Worm (Caenorhabditis elegans) whole organism, late embryonic: Measurements from ENCODE around the gene srj-19.

ENCODE experiments used
- F13H6.1 ChIP-seq: sonication (generic microtip); optimal IDR thresholded peaks from 2 replicates; lab custom pipeline; 2016; ENCODE audit warnings: missing genetic modification characterization, missing compliant biosample characterization
- ama-1 ChIP-seq: fragments of 150-350 bp; optimal IDR thresholded peaks from 2 replicates; lab custom pipeline; 2014
- ceh-2 ChIP-seq: sonication (generic microtip); optimal IDR thresholded peaks from 2 replicates; lab custom pipeline; 2016; ENCODE audit warnings: missing genotype, missing genetic modification characterization, missing compliant biosample characterization
- ceh-6 ChIP-seq: fragments of 200-800 bp; sonication (Bioruptor generic); optimal IDR thresholded peaks from 2 replicates; lab custom pipeline; 2018; ENCODE audit warnings: mild to moderate bottlenecking, missing genetic modification characterization, missing compliant biosample characterization
- che-1 ChIP-seq: sonication (generic microtip); optimal IDR thresholded peaks from 2 replicates; lab custom pipeline; 2016; ENCODE audit warnings: mild to moderate bottlenecking, missing genetic modification characterization, missing compliant biosample characterization
- nhr-11 ChIP-seq: fragments of 150-350 bp; optimal IDR thresholded peaks from 2 replicates; lab custom pipeline; 2014; ENCODE audit warnings: missing biosample characterization, missing genetic modification characterization
- nhr-232 ChIP-seq: sonication (generic microtip); optimal IDR thresholded peaks from 2 replicates; lab custom pipeline; 2016; ENCODE audit warnings: missing genetic modification characterization, missing compliant biosample characterization
- pha-4 ChIP-seq: fragments of 150-350 bp; optimal IDR thresholded peaks from 2 replicates; lab custom pipeline; 2018; ENCODE audit warnings: missing biosample characterization, missing genetic modification reagents, missing genetic modification characterization
- sox-2 ChIP-seq: fragments of 200-800 bp; sonication (Bioruptor generic); IDR thresholded peaks from 2 replicates; pipeline ENCODE4 v1.3.6; 2022; ENCODE audit warnings: missing genetic modification reagents, missing genetic modification characterization, missing compliant biosample characterization
- ztf-16 ChIP-seq: sonication (generic microtip); optimal IDR thresholded peaks from 2 replicates; lab custom pipeline; 2017; ENCODE audit warnings: missing genetic modification characterization, missing compliant biosample characterization

- TF ChIP-seq F13H6.1 (tag; lab: Kevin White, UChicago) (no peak), ama-1 (lab: Kevin White, UChicago) (no peak), che-1 (tag; lab: Kevin White, UChicago) (no peak), ceh-2 (no peak), pha-4 (tag; lab: Kevin White, UChicago) (no peak), nhr-11 (tag; lab: Kevin White, UChicago) (no peak), ceh-6 (no peak), nhr-232 (tag; lab: Kevin White, UChicago) (no peak), sox-2 (GFP tag; lab: Robert Waterston, UW) (no peak), ztf-16 (no peak)
Measured at ce11 chrV:2565525-2565924, 5.0 kb downstream of the srj-19 start, which contains the start of gene Y45G12C.1.
